Worm (Caenorhabditis elegans) whole organism, late embryonic: Measurements from ENCODE around the gene K11H12.10.

ENCODE experiments used
- C08G9.2 ChIP-seq: sonication (generic microtip); optimal IDR thresholded peaks from 2 replicates; lab custom pipeline; 2016; ENCODE audit warnings: mild to moderate bottlenecking, missing genetic modification characterization, moderate library complexity, missing compliant biosample characterization
- F13H6.1 ChIP-seq: sonication (generic microtip); optimal IDR thresholded peaks from 2 replicates; lab custom pipeline; 2016; ENCODE audit warnings: missing genetic modification characterization, missing compliant biosample characterization
- K02D7.2 ChIP-seq: sonication (generic microtip); optimal IDR thresholded peaks from 2 replicates; lab custom pipeline; 2017; ENCODE audit warnings: mild to moderate bottlenecking, missing genetic modification characterization, missing compliant biosample characterization
- K09A11.1 ChIP-seq: sonication (generic microtip); optimal IDR thresholded peaks from 2 replicates; lab custom pipeline; 2017; ENCODE audit warnings: antibody characterized with exemption, mild to moderate bottlenecking, missing genetic modification characterization, missing compliant biosample characterization; ENCODE audit not compliant: insufficient read depth
- Y22D7AL.16 ChIP-seq: sonication (generic microtip); optimal IDR thresholded peaks from 2 replicates; lab custom pipeline; 2016; ENCODE audit warnings: missing genetic modification characterization, missing compliant biosample characterization
- ama-1 ChIP-seq: fragments of 150-350 bp; optimal IDR thresholded peaks from 2 replicates; lab custom pipeline; 2014
- ceh-14 ChIP-seq: sonication (generic microtip); optimal IDR thresholded peaks from 2 replicates; lab custom pipeline; 2016; ENCODE audit warnings: missing genotype, missing genetic modification characterization, missing compliant biosample characterization
- ceh-18 ChIP-seq: sonication (generic microtip); optimal IDR thresholded peaks from 2 replicates; lab custom pipeline; 2016; ENCODE audit warnings: missing genetic modification characterization, missing compliant biosample characterization
- ceh-19 ChIP-seq: fragments of 200-800 bp; sonication (Bioruptor generic); optimal IDR thresholded peaks from 2 replicates; lab custom pipeline; 2018; ENCODE audit warnings: mild to moderate bottlenecking, missing genetic modification characterization, missing compliant biosample characterization
- ceh-2 ChIP-seq: sonication (generic microtip); optimal IDR thresholded peaks from 2 replicates; lab custom pipeline; 2016; ENCODE audit warnings: missing genotype, missing genetic modification characterization, missing compliant biosample characterization
- ceh-24 ChIP-seq: sonication (generic microtip); optimal IDR thresholded peaks from 2 replicates; lab custom pipeline; 2016; ENCODE audit warnings: mild to moderate bottlenecking, missing genetic modification characterization, missing compliant biosample characterization
- ceh-31 ChIP-seq: sonication (generic microtip); optimal IDR thresholded peaks from 2 replicates; lab custom pipeline; 2016; ENCODE audit warnings: missing genetic modification characterization, missing compliant biosample characterization
- ceh-34 ChIP-seq: sonication (generic microtip); optimal IDR thresholded peaks from 2 replicates; lab custom pipeline; 2016; ENCODE audit warnings: mild to moderate bottlenecking, missing genetic modification characterization, missing compliant biosample characterization
- ceh-45 ChIP-seq: fragments of 200-800 bp; sonication (Bioruptor generic); IDR thresholded peaks from 2 replicates; pipeline ENCODE4 v1.3.6; 2022; ENCODE audit warnings: missing genetic modification reagents, missing genetic modification characterization, missing compliant biosample characterization
- ceh-9 ChIP-seq: sonication (generic microtip); optimal IDR thresholded peaks from 2 replicates; lab custom pipeline; 2016; ENCODE audit warnings: mild to moderate bottlenecking, missing genetic modification characterization, inconsistent platforms, missing compliant biosample characterization
- che-1 ChIP-seq: sonication (generic microtip); optimal IDR thresholded peaks from 2 replicates; lab custom pipeline; 2016; ENCODE audit warnings: mild to moderate bottlenecking, missing genetic modification characterization, missing compliant biosample characterization
- dmd-4 ChIP-seq: sonication (generic microtip); optimal IDR thresholded peaks from 2 replicates; lab custom pipeline; 2016; ENCODE audit warnings: borderline replicate concordance, missing genetic modification characterization, missing compliant biosample characterization
- dve-1 ChIP-seq: sonication (generic microtip); optimal IDR thresholded peaks from 2 replicates; lab custom pipeline; 2017; ENCODE audit warnings: antibody characterized with exemption, mild to moderate bottlenecking, missing genetic modification characterization, missing compliant biosample characterization
- elt-4 ChIP-seq: sonication (generic microtip); optimal IDR thresholded peaks from 2 replicates; lab custom pipeline; 2016; ENCODE audit warnings: missing genetic modification characterization, missing compliant biosample characterization
- eyg-1 ChIP-seq: sonication (generic microtip); optimal IDR thresholded peaks from 2 replicates; lab custom pipeline; 2016; ENCODE audit warnings: missing genotype, missing genetic modification characterization, missing compliant biosample characterization
- gmeb-2 ChIP-seq: sonication (generic microtip); optimal IDR thresholded peaks from 2 replicates; lab custom pipeline; 2016; ENCODE audit warnings: missing genetic modification characterization, inconsistent platforms, missing compliant biosample characterization
- hlh-30 ChIP-seq: sonication (generic microtip); optimal IDR thresholded peaks from 2 replicates; lab custom pipeline; 2017; ENCODE audit warnings: antibody characterized with exemption, missing genetic modification characterization, missing compliant biosample characterization; ENCODE audit not compliant: insufficient read depth
- hlh-6 ChIP-seq: sonication (generic microtip); optimal IDR thresholded peaks from 2 replicates; lab custom pipeline; 2016; ENCODE audit warnings: missing genotype, missing genetic modification characterization, missing compliant biosample characterization
- hlh-8 ChIP-seq: sonication (generic microtip); optimal IDR thresholded peaks from 2 replicates; lab custom pipeline; 2016; ENCODE audit warnings: missing genotype, missing genetic modification characterization, missing compliant biosample characterization
- lin-11 ChIP-seq: fragments of 200-800 bp; sonication (Bioruptor generic); optimal IDR thresholded peaks from 2 replicates; lab custom pipeline; 2018; ENCODE audit warnings: mild to moderate bottlenecking, missing genetic modification characterization, missing compliant biosample characterization
- madf-2 ChIP-seq: sonication (generic microtip); optimal IDR thresholded peaks from 2 replicates; lab custom pipeline; 2017; ENCODE audit warnings: missing genetic modification characterization, missing compliant biosample characterization
- mec-3 ChIP-seq: sonication (generic microtip); optimal IDR thresholded peaks from 2 replicates; lab custom pipeline; 2016; ENCODE audit warnings: borderline replicate concordance, missing genetic modification characterization, missing compliant biosample characterization
- nfya-1 ChIP-seq: sonication (generic microtip); optimal IDR thresholded peaks from 2 replicates; lab custom pipeline; 2017; ENCODE audit warnings: missing genetic modification characterization, mild to moderate bottlenecking, missing compliant biosample characterization, antibody characterized with exemption, moderate library complexity
- nhr-11 ChIP-seq: fragments of 150-350 bp; optimal IDR thresholded peaks from 2 replicates; lab custom pipeline; 2014; ENCODE audit warnings: missing biosample characterization, missing genetic modification characterization
- odd-2 ChIP-seq: sonication (generic microtip); optimal IDR thresholded peaks from 2 replicates; lab custom pipeline; 2017; ENCODE audit warnings: antibody characterized with exemption, mild to moderate bottlenecking, missing genetic modification characterization, missing compliant biosample characterization
- pag-3 ChIP-seq: sonication (generic microtip); optimal IDR thresholded peaks from 2 replicates; lab custom pipeline; 2016; ENCODE audit warnings: missing compliant biosample characterization, missing genetic modification characterization, borderline replicate concordance
- pax-1 ChIP-seq: fragments of 150-350 bp; optimal IDR thresholded peaks from 2 replicates; lab custom pipeline; 2014; ENCODE audit warnings: missing biosample characterization, missing genetic modification characterization
- pha-4 ChIP-seq: fragments of 150-350 bp; optimal IDR thresholded peaks from 2 replicates; lab custom pipeline; 2018; ENCODE audit warnings: missing biosample characterization, missing genetic modification reagents, missing genetic modification characterization
- pqm-1 ChIP-seq: sonication (generic microtip); optimal IDR thresholded peaks from 2 replicates; lab custom pipeline; 2016; ENCODE audit warnings: missing genetic modification characterization, missing compliant biosample characterization
- pros-1 ChIP-seq: fragments of 150-350 bp; optimal IDR thresholded peaks from 2 replicates; lab custom pipeline; 2014; ENCODE audit warnings: missing biosample characterization, missing genetic modification reagents, missing genetic modification characterization
- rnt-1 ChIP-seq: sonication (generic microtip); optimal IDR thresholded peaks from 2 replicates; lab custom pipeline; 2016; ENCODE audit warnings: missing genetic modification characterization, missing compliant biosample characterization
- sox-2 ChIP-seq: fragments of 200-800 bp; sonication (Bioruptor generic); IDR thresholded peaks from 2 replicates; pipeline ENCODE4 v1.3.6; 2022; ENCODE audit warnings: missing genetic modification reagents, missing genetic modification characterization, missing compliant biosample characterization
- syd-9 ChIP-seq: sonication (generic microtip); optimal IDR thresholded peaks from 2 replicates; lab custom pipeline; 2016; ENCODE audit warnings: mild to moderate bottlenecking, missing genetic modification characterization, moderate library complexity, missing compliant biosample characterization
- tbx-2 ChIP-seq: sonication (generic microtip); optimal IDR thresholded peaks from 2 replicates; lab custom pipeline; 2016; ENCODE audit warnings: missing genetic modification characterization, missing compliant biosample characterization
- tbx-7 ChIP-seq: sonication (generic microtip); optimal IDR thresholded peaks from 2 replicates; lab custom pipeline; 2016; ENCODE audit warnings: missing genotype, missing genetic modification characterization, missing compliant biosample characterization
- ttx-3 ChIP-seq: sonication (generic microtip); optimal IDR thresholded peaks from 2 replicates; lab custom pipeline; 2016; ENCODE audit warnings: missing genetic modification reagents, missing genetic modification characterization, missing compliant biosample characterization
- unc-3 ChIP-seq, 2 experiments: fragments of 200-800 bp in 1 of 2; sonication (Bioruptor generic) in 1 of 2; sonication (generic microtip) in 1 of 2; conservative IDR thresholded peaks in 1 of 2; optimal IDR thresholded peaks in 1 of 2; 2 replicates each; pipeline versions ENCODE4 v1.3.6 to Lab custom; 2016 to 2022; ENCODE audit warnings: missing compliant biosample characterization in 2 of 2, missing genetic modification characterization in 2 of 2, missing genetic modification reagents in 1 of 2
- unc-42 ChIP-seq: sonication (generic microtip); optimal IDR thresholded peaks from 2 replicates; lab custom pipeline; 2016; ENCODE audit warnings: missing genotype, missing genetic modification characterization, missing compliant biosample characterization
- unc-86 ChIP-seq: sonication (generic microtip); optimal IDR thresholded peaks from 2 replicates; lab custom pipeline; 2016; ENCODE audit warnings: missing genetic modification characterization, missing compliant biosample characterization
- zip-5 ChIP-seq: sonication (generic microtip); optimal IDR thresholded peaks from 2 replicates; lab custom pipeline; 2016; ENCODE audit warnings: missing genetic modification characterization, missing compliant biosample characterization
- ztf-16 ChIP-seq: sonication (generic microtip); optimal IDR thresholded peaks from 2 replicates; lab custom pipeline; 2017; ENCODE audit warnings: missing genetic modification characterization, missing compliant biosample characterization

Gene K11H12.10

ce11 chrIV:673313-673712 lies 2.6 kb upstream of the K11H12.10 start, which contains the start of gene K11H12.3:
K11H12.3 (minus strand) TSS chrIV:673480.
- TF ChIP-seq ztf-16 (tag; lab: Kevin White, UChicago) (no peak), tbx-7 (tag; lab: Kevin White, UChicago) (no peak), nhr-11 (no peak), rnt-1 (no peak), ceh-18 (no peak), lin-11 (tag; lab: Kevin White, UChicago) (no peak), pax-1 (tag; lab: Kevin White, UChicago) (no peak), hlh-8 (no peak), pqm-1 (tag; lab: Kevin White, UChicago) (no peak), ama-1 (lab: Kevin White, UChicago) (no peak), zip-5 (tag; lab: Kevin White, UChicago) (no peak), ceh-2 (tag; lab: Kevin White, UChicago) (no peak), madf-2 (tag; lab: Kevin White, UChicago) (no peak), odd-2 (no peak), eyg-1 (tag; lab: Kevin White, UChicago) (no peak), ceh-19 (GFP tag; lab: Kevin White, UChicago) (no peak)

DNA sequence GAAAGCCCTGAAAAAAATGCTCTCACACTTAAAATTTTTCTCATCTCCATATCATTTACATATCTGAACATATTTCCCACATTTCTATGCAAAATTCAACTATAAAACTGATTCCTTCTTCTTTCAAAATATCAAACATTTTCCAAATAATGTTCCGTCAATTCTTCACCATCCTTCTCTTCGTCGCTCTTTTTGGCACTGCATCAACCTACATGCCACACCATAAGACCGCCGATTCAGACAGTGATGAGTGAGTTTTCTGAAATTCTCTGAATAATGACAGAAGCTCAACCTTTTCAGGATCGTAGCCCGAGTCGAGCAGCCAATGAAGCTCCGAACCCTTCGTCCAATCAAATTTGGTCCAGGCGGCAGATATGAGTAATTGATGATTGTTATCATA lies 405 bp downstream of the K11H12.10 start, which contains the start of gene K11H12.5:
TSS of gene K11H12.5 (plus strand) at position 301 of the 400 bp plus-strand sequence.
- TF ChIP-seq ceh-34 (tag; lab: Kevin White, UChicago) (no peak), dve-1 (tag; lab: Kevin White, UChicago) (no peak), hlh-30 (tag; lab: Kevin White, UChicago) (no peak), lin-11 (tag; lab: Kevin White, UChicago) (no peak), madf-2 (tag; lab: Kevin White, UChicago) (no peak), dmd-4 (tag; lab: Kevin White, UChicago) (no peak), ceh-9 (tag; lab: Kevin White, UChicago) (no peak), ztf-16 (tag; lab: Kevin White, UChicago) (no peak), mec-3 (tag; lab: Kevin White, UChicago) (no peak), pag-3 (tag; lab: Kevin White, UChicago) (no peak), F13H6.1 (tag; lab: Kevin White, UChicago) (no peak), hlh-6 (tag; lab: Kevin White, UChicago) (no peak), odd-2 (no peak), ceh-14 (tag; lab: Kevin White, UChicago) (no peak), tbx-2 (tag; lab: Kevin White, UChicago) (no peak), C08G9.2 (tag; lab: Kevin White, UChicago) (no peak), ceh-24 (tag; lab: Kevin White, UChicago) (no peak), che-1 (tag; lab: Kevin White, UChicago) (no peak)

- TF ChIP-seq lin-11 (tag; lab: Kevin White, UChicago) (peak; percentile 66), sox-2 (GFP tag; lab: Robert Waterston, UW) (no peak), unc-42 (tag; lab: Kevin White, UChicago) (peak; percentile 21), pqm-1 (tag; lab: Kevin White, UChicago) (peak; percentile 55), ceh-45 (GFP tag; lab: Robert Waterston, UW) (peak; percentile 81), pha-4 (tag; lab: Kevin White, UChicago) (no peak), ceh-18 (peak; percentile 75), unc-3 (GFP tag; conservative IDR thresholded peaks at IDR 0.05; lab: Robert Waterston, UW) (peak; percentile 81), unc-3 (tag; optimal IDR thresholded peaks at IDR 0.05; lab: Kevin White, UChicago) (peak; percentile 23), syd-9 (peak; percentile 50), ttx-3 (tag; lab: Kevin White, UChicago) (peak; percentile 59), ceh-31 (tag; lab: Kevin White, UChicago) (peak; percentile 48), K09A11.1 (peak; percentile 37), madf-2 (tag; lab: Kevin White, UChicago) (peak; percentile 69), unc-86 (tag; lab: Kevin White, UChicago) (peak; percentile 67), elt-4 (tag; lab: Kevin White, UChicago) (peak; percentile 25), gmeb-2 (peak; percentile 77), Y22D7AL.16 (tag; lab: Kevin White, UChicago) (peak; percentile 72), hlh-6 (tag; lab: Kevin White, UChicago) (peak; percentile 82), hlh-30 (tag; lab: Kevin White, UChicago) (peak; percentile 87), ceh-9 (tag; lab: Kevin White, UChicago) (no peak), tbx-7 (tag; lab: Kevin White, UChicago) (peak; percentile 46), K02D7.2 (peak; percentile 33), ceh-14 (tag; lab: Kevin White, UChicago) (peak; percentile 75), pros-1 (tag; lab: Kevin White, UChicago) (no peak), nfya-1 (peak; percentile 32), mec-3 (tag; lab: Kevin White, UChicago) (no peak)
These were observed 7.0 kb downstream of the K11H12.10 start for ce11 chrIV:682726-683340.
